Fruit fly (Drosophila melanogaster): Measurements from ENCODE around the gene CG31675.

DNA sequence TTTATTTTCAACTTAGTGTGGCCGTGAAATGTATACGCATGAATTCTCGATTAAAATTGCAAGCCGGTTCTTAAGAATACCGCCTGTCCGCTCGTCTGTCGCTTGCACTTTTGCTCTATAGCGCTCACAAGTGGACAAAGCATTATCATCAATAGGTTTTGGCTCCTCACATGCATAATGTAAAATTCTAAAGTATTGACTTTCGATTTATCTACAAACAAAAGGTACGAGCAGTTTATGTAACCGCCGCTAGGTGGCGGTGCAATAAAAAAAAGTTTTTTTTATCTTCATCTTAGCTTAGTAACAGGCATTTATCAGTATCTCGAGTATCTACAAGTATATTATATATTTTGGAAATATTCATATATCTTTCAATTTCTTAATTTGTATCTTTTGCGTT is 41.3 kb upstream of the CG31675 start:
- TF ChIP-seq CTCF (optimal IDR thresholded peaks at IDR 0.05) (peak; percentile 77 to 86), CG8478 (optimal IDR thresholded peaks at IDR 0.05) (no peak)

Data from S2 (cell line).